Fruit fly (Drosophila melanogaster) whole organism, embryonic: Measurements from ENCODE around the gene Mabi.
A peak's percentile ranks its signal among the peaks of the same experiment; 100 is the strongest.

Experiments
- B-H2 ChIP-seq: fragments of 200-800 bp; sonication (Bioruptor generic); optimal IDR thresholded peaks from 2 replicates; lab custom pipeline; 2018; ENCODE audit warnings: missing biosample characterization, mild to moderate bottlenecking, missing genetic modification characterization
- CG10959 ChIP-seq: fragments of 200-800 bp; sonication (Bioruptor generic); IDR thresholded peaks from 2 replicates; pipeline ENCODE4 v1.3.6; 2022; ENCODE audit warnings: missing biosample characterization, missing genetic modification characterization
- CG10979 ChIP-seq: fragments of 200-800 bp; sonication (Bioruptor generic); optimal IDR thresholded peaks from 2 replicates; lab custom pipeline; 2018; ENCODE audit warnings: missing biosample characterization, mild to moderate bottlenecking, missing genetic modification characterization, moderate library complexity
- CG11696 ChIP-seq: fragments of 200-800 bp; sonication (Bioruptor generic); IDR thresholded peaks from 2 replicates; pipeline ENCODE4 v1.3.6; 2022; ENCODE audit warnings: missing biosample characterization, missing genetic modification characterization
- CG12155 ChIP-seq: fragments of 200-800 bp; sonication (Bioruptor generic); optimal IDR thresholded peaks from 3 replicates; lab custom pipeline; 2016; ENCODE audit warnings: missing biosample characterization, missing genetic modification characterization
- CG17186 ChIP-seq: fragments of 200-800 bp; sonication (Bioruptor generic); optimal IDR thresholded peaks from 3 replicates; lab custom pipeline; 2017; ENCODE audit warnings: missing biosample characterization, missing genetic modification reagents, missing genetic modification characterization
- CG17328 ChIP-seq: fragments of 200-800 bp; sonication (Bioruptor generic); IDR thresholded peaks from 2 replicates; pipeline ENCODE4 v1.3.6; 2022; ENCODE audit warnings: missing biosample characterization, missing genetic modification characterization
- CG17359 ChIP-seq: fragments of 200-800 bp; sonication (Bioruptor generic); optimal IDR thresholded peaks from 3 replicates; lab custom pipeline; 2018; ENCODE audit warnings: missing biosample characterization, mild to moderate bottlenecking, missing genetic modification characterization, moderate library complexity
- CG17829 ChIP-seq: fragments of 200-800 bp; optimal IDR thresholded peaks from 2 replicates; lab custom pipeline; 2019; ENCODE audit warnings: missing biosample characterization, mild to moderate bottlenecking, missing genetic modification characterization, moderate library complexity
- CG18764 ChIP-seq: fragments of 200-800 bp; sonication (Bioruptor generic); optimal IDR thresholded peaks from 3 replicates; lab custom pipeline; 2016; ENCODE audit warnings: missing biosample characterization, missing genetic modification characterization
- CG2129 ChIP-seq: fragments of 200-800 bp; sonication (Bioruptor generic); IDR thresholded peaks from 2 replicates; pipeline ENCODE4 v1.3.6; 2022; ENCODE audit warnings: missing biosample characterization, missing genetic modification characterization; ENCODE audit not compliant: partially characterized antibody
- CG2202 ChIP-seq: fragments of 200-800 bp; sonication (Bioruptor generic); optimal IDR thresholded peaks from 2 replicates; lab custom pipeline; 2018; ENCODE audit warnings: missing biosample characterization, mild to moderate bottlenecking, missing genetic modification characterization
- CG32772 ChIP-seq: fragments of 200-800 bp; sonication (Bioruptor generic); IDR thresholded peaks from 2 replicates; pipeline ENCODE4 v1.3.6; 2022; ENCODE audit warnings: missing biosample characterization, missing genetic modification characterization
- CG3838 ChIP-seq: fragments of 200-800 bp; sonication (Bioruptor generic); optimal IDR thresholded peaks from 3 replicates; lab custom pipeline; 2016; ENCODE audit warnings: missing biosample characterization, missing genetic modification characterization
- CG42726 ChIP-seq: fragments of 200-800 bp; sonication (Bioruptor generic); IDR thresholded peaks from 2 replicates; pipeline ENCODE4 v1.3.6; 2022; ENCODE audit warnings: missing biosample characterization, missing genetic modification characterization; ENCODE audit not compliant: partially characterized antibody
- CG4424 ChIP-seq: fragments of 200-800 bp; sonication (Bioruptor generic); optimal IDR thresholded peaks from 3 replicates; lab custom pipeline; 2016; ENCODE audit warnings: missing biosample characterization, missing genetic modification characterization
- CG4707 ChIP-seq: fragments of 200-800 bp; sonication (Bioruptor generic); optimal IDR thresholded peaks from 2 replicates; lab custom pipeline; 2018; ENCODE audit warnings: missing biosample characterization, mild to moderate bottlenecking, missing genetic modification characterization, moderate library complexity
- CG6791 ChIP-seq: fragments of 200-800 bp; sonication (Bioruptor generic); IDR thresholded peaks from 3 replicates; pipeline ENCODE4 v1.3.6; 2022; ENCODE audit warnings: missing biosample characterization, missing genetic modification characterization; ENCODE audit not compliant: partially characterized antibody
- CG7357 ChIP-seq: fragments of 200-800 bp; sonication (Bioruptor generic); IDR thresholded peaks from 3 replicates; pipeline ENCODE4 v1.3.6; 2022; ENCODE audit warnings: missing biosample characterization, missing genetic modification characterization
- CG7839 ChIP-seq: fragments of 200-800 bp; sonication (Bioruptor generic); optimal IDR thresholded peaks from 3 replicates; lab custom pipeline; 2018; ENCODE audit warnings: missing biosample characterization, mild to moderate bottlenecking, missing genetic modification characterization, moderate library complexity
- CG8281 ChIP-seq: fragments of 200-800 bp; sonication (Bioruptor generic); optimal IDR thresholded peaks from 2 replicates; lab custom pipeline; 2018; ENCODE audit warnings: missing biosample characterization, mild to moderate bottlenecking, missing genetic modification characterization, moderate library complexity
- CG8478 ChIP-seq: fragments of >200 bp; optimal IDR thresholded peaks from 2 replicates; lab custom pipeline; 2018
- CG9215 ChIP-seq: fragments of 200-800 bp; sonication (Bioruptor generic); IDR thresholded peaks from 2 replicates; pipeline ENCODE4 v1.3.6; 2022; ENCODE audit warnings: missing biosample characterization, missing genetic modification characterization
- CG9797 ChIP-seq: fragments of 200-800 bp; sonication (Bioruptor generic); optimal IDR thresholded peaks from 3 replicates; lab custom pipeline; 2018; ENCODE audit warnings: missing biosample characterization, mild to moderate bottlenecking, missing genetic modification characterization
- Doc2 ChIP-seq: fragments of 200-800 bp; sonication (Bioruptor generic); IDR thresholded peaks from 2 replicates; pipeline ENCODE4 v1.3.6; 2022; ENCODE audit warnings: missing biosample characterization, missing genetic modification characterization
- E2f1 ChIP-seq: fragments of 200-800 bp; sonication (Bioruptor generic); IDR thresholded peaks from 2 replicates; pipeline ENCODE4 v1.3.6; 2022; ENCODE audit warnings: missing biosample characterization, missing genetic modification characterization
- E2f2 ChIP-seq: fragments of 200-800 bp; sonication (Bioruptor generic); IDR thresholded peaks from 2 replicates; pipeline ENCODE4 v1.3.6; 2022; ENCODE audit warnings: missing biosample characterization, missing genetic modification characterization
- ERR ChIP-seq: fragments of 200-800 bp; sonication (Bioruptor generic); optimal IDR thresholded peaks from 2 replicates; lab custom pipeline; 2016; ENCODE audit warnings: missing biosample characterization, missing genetic modification characterization
- HmgZ ChIP-seq: fragments of 200-800 bp; sonication (Bioruptor generic); optimal IDR thresholded peaks from 2 replicates; lab custom pipeline; 2018; ENCODE audit warnings: missing biosample characterization, mild to moderate bottlenecking, missing genetic modification characterization
- Hr78 ChIP-seq, 2 experiments: fragments of 200-800 bp in 1 of 2; fragments of >200 bp in 1 of 2; sonication (Bioruptor generic) in 1 of 2; optimal IDR thresholded peaks; 2 replicates each; lab custom pipeline; 2017 to 2019; ENCODE audit warnings: missing biosample characterization in 2 of 2, missing genetic modification characterization in 2 of 2, mild to moderate bottlenecking in 1 of 2, moderate library complexity in 1 of 2
- Jarid2 ChIP-seq: fragments of 200-800 bp; sonication (Bioruptor generic); optimal IDR thresholded peaks from 3 replicates; lab custom pipeline; 2017; ENCODE audit warnings: mild to moderate bottlenecking, missing biosample characterization, missing genetic modification reagents, missing genetic modification characterization
- Med ChIP-seq: fragments of 200-800 bp; sonication (Bioruptor generic); peaks from one replicate; lab custom pipeline; 2016; ENCODE audit warnings: missing biosample characterization, missing genetic modification characterization, mild to moderate bottlenecking, inconsistent platforms, moderate library complexity
- Myb ChIP-seq: fragments of 200-800 bp; sonication (Bioruptor generic); optimal IDR thresholded peaks from 2 replicates; lab custom pipeline; 2016; ENCODE audit warnings: missing biosample characterization, missing genetic modification characterization
- Nf-YA ChIP-seq: fragments of 200-800 bp; sonication (Bioruptor generic); IDR thresholded peaks from 2 replicates; pipeline ENCODE4 v1.3.6; 2022; ENCODE audit warnings: missing biosample characterization, missing genetic modification characterization
- Sry-δ ChIP-seq: fragments of 200-800 bp; sonication (Bioruptor generic); optimal IDR thresholded peaks from 2 replicates; lab custom pipeline; 2016; ENCODE audit warnings: missing biosample characterization, missing genetic modification characterization
- Stat92E ChIP-seq, 3 experiments: fragments of >200 bp in 2 of 3; fragments of 200-800 bp in 1 of 3; sonication (Bioruptor generic) in 1 of 3; optimal IDR thresholded peaks; 2 replicates each; lab custom pipeline; 2017 to 2019; ENCODE audit warnings: missing biosample characterization in 3 of 3, missing genetic modification characterization in 3 of 3, mild to moderate bottlenecking in 1 of 3, moderate library complexity in 1 of 3
- ato ChIP-seq: fragments of 200-800 bp; sonication (Bioruptor generic); IDR thresholded peaks from 2 replicates; pipeline ENCODE4 v1.3.6; 2022; ENCODE audit warnings: missing biosample characterization, missing genetic modification characterization; ENCODE audit not compliant: partially characterized antibody
- bigmax ChIP-seq: fragments of 200-800 bp; sonication (Bioruptor generic); optimal IDR thresholded peaks from 2 replicates; lab custom pipeline; 2018; ENCODE audit warnings: missing biosample characterization, mild to moderate bottlenecking, missing genetic modification characterization
- ewg ChIP-seq: fragments of 200-800 bp; sonication (Bioruptor generic); optimal IDR thresholded peaks from 3 replicates; lab custom pipeline; 2017; ENCODE audit warnings: mild to moderate bottlenecking, missing biosample characterization, missing genetic modification reagents, missing genetic modification characterization
- fru ChIP-seq: fragments of >200 bp; optimal IDR thresholded peaks from 2 replicates; lab custom pipeline; 2017
- nau ChIP-seq: fragments of 200-800 bp; sonication (Bioruptor generic); optimal IDR thresholded peaks from 3 replicates; lab custom pipeline; 2017; ENCODE audit warnings: missing biosample characterization, mild to moderate bottlenecking, missing genetic modification characterization, missing genetic modification reagents
- onecut ChIP-seq: fragments of 200-800 bp; sonication (Bioruptor generic); IDR thresholded peaks from 2 replicates; pipeline ENCODE4 v1.3.6; 2022; ENCODE audit warnings: missing biosample characterization, missing genetic modification characterization
- pfk ChIP-seq: fragments of 200-800 bp; sonication (Bioruptor generic); optimal IDR thresholded peaks from 2 replicates; lab custom pipeline; 2018; ENCODE audit warnings: missing biosample characterization, mild to moderate bottlenecking, missing genetic modification characterization, moderate library complexity
- pho ChIP-seq: fragments of 200-800 bp; sonication (Bioruptor generic); optimal IDR thresholded peaks from 2 replicates; lab custom pipeline; 2016; ENCODE audit warnings: missing biosample characterization, missing genetic modification characterization
- phol ChIP-seq: fragments of 200-800 bp; sonication (Bioruptor generic); optimal IDR thresholded peaks from 3 replicates; lab custom pipeline; 2018; ENCODE audit warnings: missing biosample characterization, mild to moderate bottlenecking, missing genetic modification characterization, moderate library complexity
- prd ChIP-seq, 3 experiments: fragments of >200 bp in 2 of 3; fragments of 200-800 bp in 1 of 3; sonication (Bioruptor generic) in 1 of 3; optimal IDR thresholded peaks in 2 of 3; IDR thresholded peaks in 1 of 3; 2 replicates in 2 of 3; 3 replicates in 1 of 3; pipeline versions ENCODE4 v1.3.6 to Lab custom; 2017 to 2022; ENCODE audit warnings: missing biosample characterization in 1 of 3, missing genetic modification characterization in 1 of 3
- stwl ChIP-seq: fragments of 200-800 bp; sonication (Bioruptor generic); optimal IDR thresholded peaks from 3 replicates; lab custom pipeline; 2018; ENCODE audit warnings: missing biosample characterization, mild to moderate bottlenecking, missing genetic modification characterization, moderate library complexity
- tna ChIP-seq: fragments of 200-800 bp; sonication (Bioruptor generic); IDR thresholded peaks from 2 replicates; pipeline ENCODE4 v1.3.6; 2022; ENCODE audit warnings: missing biosample characterization, missing genetic modification characterization; ENCODE audit not compliant: partially characterized antibody

Gene Mabi

DNA sequence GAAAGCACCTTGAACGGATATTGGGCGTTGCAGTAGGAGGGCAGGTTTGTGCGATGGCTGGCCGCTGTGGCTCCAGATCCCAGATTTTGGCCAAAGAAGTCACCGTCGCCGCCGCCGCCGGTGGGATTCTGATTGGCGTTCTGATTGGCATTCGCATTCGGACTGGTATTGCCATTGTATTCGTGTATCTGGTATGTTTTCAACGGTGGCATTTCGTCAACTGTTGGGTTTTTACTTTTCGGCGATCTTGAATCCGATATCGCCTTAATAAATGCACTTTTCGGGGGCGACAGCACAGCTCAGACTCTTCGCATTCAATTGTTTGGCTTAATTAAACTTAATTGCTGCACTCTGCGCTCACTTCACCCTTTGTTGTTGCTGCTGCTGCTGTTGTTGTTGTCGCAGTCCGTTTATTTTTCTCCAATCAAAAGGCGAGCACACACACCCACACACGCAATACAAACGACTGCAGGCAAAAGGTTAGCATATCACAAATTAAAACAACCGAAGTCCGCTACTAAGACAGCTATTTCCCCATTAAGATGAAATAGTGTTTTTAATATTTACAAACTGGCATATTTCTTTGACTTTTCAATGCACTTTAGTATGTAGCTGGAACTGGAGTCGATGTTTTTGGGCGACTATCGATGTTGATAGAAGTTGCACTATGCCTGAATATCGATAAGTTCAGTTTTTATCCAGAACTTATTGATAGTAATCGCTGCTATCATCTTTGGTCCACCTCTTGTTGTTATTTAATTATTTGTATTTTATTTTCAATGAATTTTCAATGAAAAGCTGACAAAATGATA lies 15.0 kb downstream of the Mabi start, which contains the start of the genes CG9426 and mRF1 (continued):
- TF ChIP-seq B-H2 (peak; percentile 12), ERR (GFP tag; lab: Kevin White, UChicago) (peak; percentile 27), CG2202 (tag; lab: Kevin White, UChicago) (no peak), CG17829 (tag; lab: Kevin White, UChicago) (peak; percentile 61), stwl (tag; lab: Kevin White, UChicago) (peak; percentile 73), CG3838 (GFP tag; lab: Kevin White, UChicago) (no peak), CG10979 (tag; lab: Kevin White, UChicago) (peak; percentile 13), CG11696 (GFP tag; lab: Robert Waterston, UW) (no peak), CG17328 (GFP tag; lab: Robert Waterston, UW) (no peak), CG7839 (tag; lab: Kevin White, UChicago) (peak; percentile 7), HmgZ (tag; lab: Kevin White, UChicago) (peak; percentile 37), E2f2 (GFP tag; lab: Robert Waterston, UW) (peak; percentile 23; the same call in 1 of the 2 replicates), Myb (peak; percentile 17), Hr78 (GFP tag; optimal IDR thresholded peaks at IDR 0.05; lab: Kevin White, UChicago) (no peak), CG4707 (GFP tag; lab: Kevin White, UChicago) (no peak), nau (no peak), ewg (GFP tag; lab: Kevin White, UChicago) (no peak), CG9215 (GFP tag; lab: Robert Waterston, UW) (no peak), CG2129 (peak; percentile 85; the same call in 1 of the 2 replicates), CG42726 (GFP tag; lab: Robert Waterston, UW) (peak; percentile 97), CG4424 (no peak), Nf-YA (no peak), pho (GFP tag; lab: Kevin White, UChicago) (peak; percentile 30), ato (peak; percentile 93), CG18764 (GFP tag; lab: Kevin White, UChicago) (no peak), fru (lab: Kevin White, UChicago) (no peak), phol (tag; lab: Kevin White, UChicago) (peak; percentile 22), CG8478 (lab: Kevin White, UChicago) (no peak), CG8281 (no peak), CG17359 (peak; percentile 20), CG32772 (GFP tag; lab: Robert Waterston, UW) (no peak), tna (GFP tag; lab: Robert Waterston, UW) (peak; percentile 96), pfk (GFP tag; lab: Kevin White, UChicago) (no peak), Med (GFP tag; lab: Kevin White, UChicago) (peak; percentile 91), E2f1 (GFP tag; lab: Robert Waterston, UW) (no peak), prd (optimal IDR thresholded peaks at IDR 0.05; lab: Kevin White, UChicago) (no peak), prd (GFP tag; IDR thresholded peaks at IDR 0.05; lab: Robert Waterston, UW) (no peak), Sry-δ (GFP tag; lab: Kevin White, UChicago) (peak; percentile 96), CG6791 (GFP tag; lab: Robert Waterston, UW) (peak; percentile 97), CG10959 (GFP tag; lab: Robert Waterston, UW) (no peak), CG12155 (peak; percentile 17), Doc2 (no peak), bigmax (GFP tag; lab: Kevin White, UChicago) (no peak), onecut (GFP tag; lab: Robert Waterston, UW) (no peak), Stat92E (GFP tag; optimal IDR thresholded peaks at IDR 0.05; lab: Kevin White, UChicago) (peak in 1 of 3 experiments; percentile 34), CG7357 (GFP tag; lab: Robert Waterston, UW) (no peak), CG17186 (peak; percentile 19), Jarid2 (GFP tag; lab: Kevin White, UChicago) (peak; percentile 7), CG9797 (GFP tag; lab: Kevin White, UChicago) (peak; percentile 17)
